Fruit fly (Drosophila melanogaster): ENCODE results near the gene CG31140.

The CG31140 gene

dm6 chr3R:23933684-23934575, 29.1 kb upstream of the CG31140 start, which contains the start of gene CG5854 (continued):
- TF ChIP-seq CrebA (GFP tag; optimal IDR thresholded peaks at IDR 0.05; ENCODE audit: borderline replicate concordance) (no peak), pan (optimal IDR thresholded peaks at IDR 0.05) (no peak), lola (GFP tag; optimal IDR thresholded peaks at IDR 0.05) (no peak), ey (GFP tag; optimal IDR thresholded peaks at IDR 0.05) (peak; percentile 97), sv (GFP tag; optimal IDR thresholded peaks at IDR 0.05) (peak; percentile 63), usp (GFP tag; optimal IDR thresholded peaks at IDR 0.05) (no peak), psq (GFP tag; optimal IDR thresholded peaks at IDR 0.05) (peak; percentile 89), fru (GFP tag; optimal IDR thresholded peaks at IDR 0.05) (peak; percentile 95), woc (GFP tag; optimal IDR thresholded peaks at IDR 0.05) (peak; percentile 82), sage (GFP tag; optimal IDR thresholded peaks at IDR 0.05) (no peak), Hnf4 (GFP tag; optimal IDR thresholded peaks at IDR 0.05) (peak; percentile 92), dmrt93B (GFP tag; optimal IDR thresholded peaks at IDR 0.05) (peak; percentile 79), Hr83 (GFP tag; optimal IDR thresholded peaks at IDR 0.05; ENCODE audit: poor library complexity, severe bottlenecking) (peak; percentile 87), N (GFP tag; optimal IDR thresholded peaks at IDR 0.05) (no peak), Myc (optimal IDR thresholded peaks at IDR 0.05) (no peak)

dm6 chr3R:23938564-23939122, 24.3 kb upstream of the CG31140 start:
- TF ChIP-seq Rel (GFP tag; optimal IDR thresholded peaks at IDR 0.05) (no peak), Rel (tag; optimal IDR thresholded peaks at IDR 0.05) (peak; percentile 41), psq (GFP tag; optimal IDR thresholded peaks at IDR 0.05) (no peak)

dm6 chr3R:23939921-23940839, 22.8 kb upstream of the CG31140 start:
- TF ChIP-seq rgr (GFP tag; optimal IDR thresholded peaks at IDR 0.05) (peak; percentile 39), dmrt93B (GFP tag; optimal IDR thresholded peaks at IDR 0.05) (peak; percentile 26), tai (GFP tag; optimal IDR thresholded peaks at IDR 0.05) (no peak), sage (GFP tag; optimal IDR thresholded peaks at IDR 0.05) (no peak), foxo (GFP tag; optimal IDR thresholded peaks at IDR 0.05) (no peak), Dif (GFP tag; optimal IDR thresholded peaks at IDR 0.05; ENCODE audit: partially characterized antibody) (no peak), CG9705 (GFP tag; optimal IDR thresholded peaks at IDR 0.05) (peak; percentile 11), Hr78 (GFP tag; optimal IDR thresholded peaks at IDR 0.05) (no peak), CG32264 (GFP tag; optimal IDR thresholded peaks at IDR 0.05) (no peak), lola (GFP tag; optimal IDR thresholded peaks at IDR 0.05) (no peak), Mio (GFP tag; optimal IDR thresholded peaks at IDR 0.05) (no peak), dl (GFP tag; optimal IDR thresholded peaks at IDR 0.05; ENCODE audit: insufficient read depth in 1 of 2, partially characterized antibody in 2 of 2) (no peak), CrebA (GFP tag; optimal IDR thresholded peaks at IDR 0.05; ENCODE audit: borderline replicate concordance) (no peak), br (GFP tag; optimal IDR thresholded peaks at IDR 0.05) (no peak), pan (optimal IDR thresholded peaks at IDR 0.05) (no peak), Hnf4 (GFP tag; optimal IDR thresholded peaks at IDR 0.05) (peak; percentile 38), Abd-B (GFP tag; optimal IDR thresholded peaks at IDR 0.05) (no peak), fru (GFP tag; optimal IDR thresholded peaks at IDR 0.05) (no peak), Jra (GFP tag; optimal IDR thresholded peaks at IDR 0.05) (peak; percentile 12), Myc (optimal IDR thresholded peaks at IDR 0.05) (no peak), HLH106 (tag; optimal IDR thresholded peaks at IDR 0.05) (no peak), sv (GFP tag; optimal IDR thresholded peaks at IDR 0.05) (peak; percentile 71), woc (GFP tag; optimal IDR thresholded peaks at IDR 0.05) (no peak), usp (GFP tag; optimal IDR thresholded peaks at IDR 0.05) (no peak), h (GFP tag; optimal IDR thresholded peaks at IDR 0.05) (peak; percentile 32), OdsH (GFP tag; optimal IDR thresholded peaks at IDR 0.05) (peak; percentile 54), brk (GFP tag; optimal IDR thresholded peaks at IDR 0.05) (no peak), jim (GFP tag; optimal IDR thresholded peaks at IDR 0.05) (no peak), Sp1 (GFP tag; optimal IDR thresholded peaks at IDR 0.05) (no peak), psq (GFP tag; optimal IDR thresholded peaks at IDR 0.05) (no peak), Rel (GFP tag; optimal IDR thresholded peaks at IDR 0.05) (no peak), Rel (tag; optimal IDR thresholded peaks at IDR 0.05) (no peak), Hr83 (GFP tag; optimal IDR thresholded peaks at IDR 0.05; ENCODE audit: poor library complexity, severe bottlenecking) (peak; percentile 80), Vsx2 (GFP tag; optimal IDR thresholded peaks at IDR 0.05; ENCODE audit: partially characterized antibody) (no peak), ey (GFP tag; optimal IDR thresholded peaks at IDR 0.05) (no peak), GATAd (GFP tag; optimal IDR thresholded peaks at IDR 0.05) (no peak), N (GFP tag; optimal IDR thresholded peaks at IDR 0.05) (no peak), Dfd (GFP tag; optimal IDR thresholded peaks at IDR 0.05) (no peak), dsf (GFP tag; optimal IDR thresholded peaks at IDR 0.05; ENCODE audit: borderline replicate concordance) (no peak)
